Worm (Caenorhabditis elegans): Measurements from ENCODE around the gene K09E4.3.
A peak's percentile ranks its signal among the peaks of the same experiment; 100 is the strongest.

Gene K09E4.3

DNA sequence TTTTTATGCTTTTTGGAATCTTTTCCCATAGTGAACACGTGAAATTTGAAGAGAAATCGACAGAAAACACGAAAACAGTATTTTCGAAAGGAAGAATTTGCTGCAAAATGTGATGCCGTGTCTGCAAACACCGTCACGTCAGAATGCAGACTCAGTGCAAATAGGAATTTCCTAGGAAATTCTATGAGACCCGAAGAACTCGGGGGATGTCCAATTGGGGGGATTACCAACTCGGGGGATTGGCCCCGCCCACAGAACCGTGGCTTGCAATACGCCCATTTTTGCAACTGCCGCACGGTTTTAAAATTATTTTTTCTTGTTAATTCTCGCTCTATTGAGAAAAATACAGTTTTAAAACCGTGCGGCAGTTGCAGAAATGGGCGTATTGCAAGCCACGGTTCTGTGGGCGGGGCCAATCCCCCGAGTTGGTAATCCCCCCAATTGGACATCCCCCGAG is 15.4 kb upstream of the K09E4.3 start, which contains the start of gene cacn-1 (continued):
- TF ChIP-seq efl-1 (optimal IDR thresholded peaks at IDR 0.05) (peak; percentile 46 to 62), efl-1 (GFP tag; optimal IDR thresholded peaks at IDR 0.05 in 1 of 2) (peak; percentile 58 to 96), ztf-11 (tag; optimal IDR thresholded peaks at IDR 0.05) (peak in 1 of 2 experiments; percentile 37), ceh-8 (GFP tag; optimal IDR thresholded peaks at IDR 0.05) (peak; percentile 43), nhr-90 (tag; optimal IDR thresholded peaks at IDR 0.05; ENCODE audit: poor library complexity) (peak; percentile 65), F16B12.6 (tag; optimal IDR thresholded peaks at IDR 0.05) (peak; percentile 93)

- TF ChIP-seq efl-1 (optimal IDR thresholded peaks at IDR 0.05) (no peak), efl-1 (GFP tag; optimal IDR thresholded peaks at IDR 0.05 in 1 of 2) (peak in 1 of 2 experiments; percentile 4), efl-3 (GFP tag; optimal IDR thresholded peaks at IDR 0.05) (no peak)
Observed at ce11 chrII:14138849-14139419, 12.2 kb upstream of the K09E4.3 start.

DNA sequence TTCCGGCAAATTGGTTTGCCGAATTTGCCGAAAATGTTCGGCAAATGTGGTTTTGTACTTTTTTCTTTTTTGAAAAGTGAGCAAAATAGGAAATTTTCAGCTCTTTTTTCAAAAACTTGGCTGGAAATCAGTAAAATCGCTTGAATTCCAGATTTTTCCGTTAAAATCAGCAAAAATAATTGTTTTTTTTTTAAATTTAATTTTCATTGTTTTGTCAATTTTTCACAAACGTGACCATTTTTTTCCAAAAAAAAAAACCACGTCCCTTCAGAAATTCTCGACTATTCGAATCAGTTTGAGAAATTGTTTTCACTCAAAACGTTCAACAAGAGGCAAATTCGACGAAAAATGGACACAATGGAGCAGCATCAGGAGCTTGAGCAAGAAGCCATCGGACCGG is 10.8 kb upstream of the K09E4.3 start, which contains the start of gene K09E4.1:
Gene K09E4.1 (plus strand): TSS at position 301 of the 400 bp plus-strand sequence.
- TF ChIP-seq grh-1 (GFP tag; IDR thresholded peaks at IDR 0.05), result no peak
- TF ChIP-seq mep-1 (tag; optimal IDR thresholded peaks at IDR 0.05), result no peak
- no peak for TF ChIP-seq dsc-1 (tag; optimal IDR thresholded peaks at IDR 0.05)
- no peak for TF ChIP-seq blmp-1 (tag; optimal IDR thresholded peaks at IDR 0.05)
- no peak for TF ChIP-seq dpl-1 (GFP tag; optimal IDR thresholded peaks at IDR 0.05)
- TF ChIP-seq egl-27 (tag; optimal IDR thresholded peaks at IDR 0.05), result no peak
- no peak for TF ChIP-seq unc-130 (tag; optimal IDR thresholded peaks at IDR 0.05)
- no peak for TF ChIP-seq lin-35 (GFP tag; optimal IDR thresholded peaks at IDR 0.05)
- no peak for TF ChIP-seq nhr-84 (tag; optimal IDR thresholded peaks at IDR 0.05)
- no peak for TF ChIP-seq pag-3 (tag; optimal IDR thresholded peaks at IDR 0.05; ENCODE audit: borderline replicate concordance, insufficient read depth)
- no peak for TF ChIP-seq Y116A8C.19 (tag; optimal IDR thresholded peaks at IDR 0.05; ENCODE audit: borderline replicate concordance)
- no peak for TF ChIP-seq nhr-47 (tag; optimal IDR thresholded peaks at IDR 0.05)
- TF ChIP-seq unc-98 (GFP tag; IDR thresholded peaks at IDR 0.05), result no peak

ce11 chrII:14136302-14136701 is 9.6 kb upstream of the K09E4.3 start:
- TF ChIP-seq jun-1 (tag; optimal IDR thresholded peaks at IDR 0.05), result no peak
- TF ChIP-seq lin-35 (GFP tag; optimal IDR thresholded peaks at IDR 0.05), result no peak
- no peak for TF ChIP-seq mdl-1 (tag; optimal IDR thresholded peaks at IDR 0.05)
- TF ChIP-seq swsn-7 (tag; optimal IDR thresholded peaks at IDR 0.05), result no peak
- no peak for TF ChIP-seq nhr-77 (tag; optimal IDR thresholded peaks at IDR 0.05)
- no peak for TF ChIP-seq ceh-63 (GFP tag; optimal IDR thresholded peaks at IDR 0.05)
- TF ChIP-seq nhr-90 (tag; optimal IDR thresholded peaks at IDR 0.05; ENCODE audit: poor library complexity), result no peak
- no peak for TF ChIP-seq ama-1 (optimal IDR thresholded peaks at IDR 0.05)
- no peak for TF ChIP-seq fos-1 (tag; optimal IDR thresholded peaks at IDR 0.05)
- no peak for TF ChIP-seq unc-98 (GFP tag; IDR thresholded peaks at IDR 0.05)
- TF ChIP-seq elt-2 (tag; optimal IDR thresholded peaks at IDR 0.05), result no peak
- TF ChIP-seq C16A3.4 (tag; optimal IDR thresholded peaks at IDR 0.05), result no peak
- TF ChIP-seq unc-86 (tag; optimal IDR thresholded peaks at IDR 0.05), result no peak
- TF ChIP-seq hlh-17 (GFP tag; optimal IDR thresholded peaks at IDR 0.05; ENCODE audit: borderline replicate concordance), result no peak
- TF ChIP-seq mep-1 (tag; optimal IDR thresholded peaks at IDR 0.05), result no peak
- TF ChIP-seq F16B12.6 (tag; optimal IDR thresholded peaks at IDR 0.05), result no peak
- no peak for TF ChIP-seq ces-1 (GFP tag; optimal IDR thresholded peaks at IDR 0.05)

ce11 chrII:14132733-14133132 is 6.0 kb upstream of the K09E4.3 start, which contains the start of gene algn-3:
Gene algn-3, minus strand, starts transcription at chrII:14132833.
- TF ChIP-seq nhr-20 (tag; optimal IDR thresholded peaks at IDR 0.05) (no peak), C34B4.2 (tag; optimal IDR thresholded peaks at IDR 0.05) (no peak), pag-3 (tag; optimal IDR thresholded peaks at IDR 0.05; ENCODE audit: borderline replicate concordance, insufficient read depth) (no peak), sup-37 (GFP tag; optimal IDR thresholded peaks at IDR 0.05) (no peak), fkh-10 (GFP tag; optimal IDR thresholded peaks at IDR 0.05) (no peak), mdl-1 (tag; optimal IDR thresholded peaks at IDR 0.05) (no peak), nhr-237 (tag; optimal IDR thresholded peaks at IDR 0.05) (no peak), lsy-2 (tag; optimal IDR thresholded peaks at IDR 0.05) (no peak), ztf-11 (tag; optimal IDR thresholded peaks at IDR 0.05) (no peak), xbp-1 (tag; optimal IDR thresholded peaks at IDR 0.05) (no peak), unc-130 (tag; optimal IDR thresholded peaks at IDR 0.05) (no peak), nhr-19 (GFP tag; conservative IDR thresholded peaks at IDR 0.05) (no peak), elt-3 (tag; optimal IDR thresholded peaks at IDR 0.05) (no peak), Y116A8C.19 (tag; optimal IDR thresholded peaks at IDR 0.05; ENCODE audit: borderline replicate concordance) (no peak), ceh-90 (tag; optimal IDR thresholded peaks at IDR 0.05) (no peak), unc-62 (GFP tag; optimal IDR thresholded peaks at IDR 0.05) (no peak), nhr-11 (tag; optimal IDR thresholded peaks at IDR 0.05) (no peak)
